3 worm cellular contexts compared by ENCODE assay signal in the genomic region with DNA sequence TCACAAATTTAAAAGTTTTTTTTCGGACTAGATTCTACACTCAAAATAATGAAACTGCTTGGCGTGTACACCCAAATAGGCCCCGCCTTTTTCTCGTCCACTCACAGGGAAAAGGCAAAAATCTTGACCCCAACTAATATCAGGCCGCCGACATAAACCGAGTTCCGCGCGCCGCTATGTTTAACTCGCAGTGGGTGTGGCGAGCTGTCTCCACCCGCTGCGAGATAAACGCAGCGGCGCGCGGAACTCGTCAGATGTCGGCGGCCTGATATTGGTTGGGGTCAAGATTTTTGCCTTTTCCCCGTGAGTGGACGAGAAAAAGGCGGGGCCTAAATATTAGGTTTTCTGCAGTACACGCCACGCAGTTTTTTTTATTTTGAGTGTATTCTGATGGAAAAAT.
A peak's percentile ranks its signal among the peaks of the same experiment; 100 is the strongest.
TF ChIP-seq lines count a peak whose summit lies in the region.

No protein-coding gene starts in this region.

TF ChIP-seq in whole organism, L1 larva, 84 proteins besides CTCF, POLR2A, EP300 and RAD21:
- TF ChIP-seq snpc-4 (tag; optimal IDR thresholded peaks at IDR 0.05; lab: Kevin White, UChicago): peak; percentile 18
TF ChIP-seq in whole organism, L1 larva: peak in this region for 1; not testable (repeated sequence) for 83.

TF ChIP-seq in whole organism, L4 larva, 104 proteins besides CTCF, POLR2A, EP300 and RAD21:
- peak; percentile 73 for TF ChIP-seq snpc-1.2 (GFP tag; IDR thresholded peaks at IDR 0.05; lab: Robert Waterston, UW)

TF ChIP-seq in whole organism, young adult, 124 proteins besides CTCF, POLR2A, EP300 and RAD21:
- TF ChIP-seq snpc-4 (GFP tag; optimal IDR thresholded peaks at IDR 0.05; lab: Kevin White, UChicago) (peak; percentile 71), snpc-4 (tag; optimal IDR thresholded peaks at IDR 0.05; lab: Kevin White, UChicago) (peak in 3 of 4 experiments; percentile 56 to 94 (median 71)), attf-6 (GFP tag; IDR thresholded peaks at IDR 0.05; lab: Robert Waterston, UW) (peak; percentile 75)
TF ChIP-seq in whole organism, young adult: peak in this region for 2; not testable (repeated sequence) for 122.
